Fruit fly (Drosophila melanogaster): Measurements from ENCODE around the gene Dd.

Gene Dd

dm6 chrX:21351210-21351824 is 27.5 kb upstream of the Dd start (continued):
- TF ChIP-seq MESR4 (GFP tag; optimal IDR thresholded peaks at IDR 0.05) (peak; percentile 9), bbx (GFP tag; IDR thresholded peaks at IDR 0.05; ENCODE audit: partially characterized antibody) (no peak)

dm6 chrX:21349800-21350309 is 26.0 kb upstream of the Dd start, which contains the start of the genes peng and sol:
TSS of gene peng (minus strand) at chrX:21349843.
TSS of gene sol (plus strand) at chrX:21350280.
- TF ChIP-seq CG6791 (GFP tag; IDR thresholded peaks at IDR 0.05; ENCODE audit: partially characterized antibody), result peak; percentile 73
- TF ChIP-seq Nf-YC (tag; optimal IDR thresholded peaks at IDR 0.05), result peak; percentile 48
- no peak for TF ChIP-seq CrebB (tag; optimal IDR thresholded peaks at IDR 0.05)
- no peak; the same call in 1 of the 2 replicates for TF ChIP-seq MBD-R2 (GFP tag; IDR thresholded peaks at IDR 0.05)
- no peak for TF ChIP-seq Asciz (GFP tag; optimal IDR thresholded peaks at IDR 0.05)
- peak; percentile 88 for TF ChIP-seq Hsf (GFP tag; optimal IDR thresholded peaks at IDR 0.05)
- no peak for TF ChIP-seq h (optimal IDR thresholded peaks at IDR 0.05)
- no peak for TF ChIP-seq Scr (GFP tag; IDR thresholded peaks at IDR 0.05; ENCODE audit: partially characterized antibody)
- TF ChIP-seq CG42726 (GFP tag; IDR thresholded peaks at IDR 0.05; ENCODE audit: partially characterized antibody), result no peak
- TF ChIP-seq CG2202 (tag; optimal IDR thresholded peaks at IDR 0.05), result peak; percentile 34
- TF ChIP-seq CG6813 (GFP tag; optimal IDR thresholded peaks at IDR 0.05), result peak; percentile 30
- TF ChIP-seq gce (GFP tag; IDR thresholded peaks at IDR 0.05), result no peak
- TF ChIP-seq inv (GFP tag; IDR thresholded peaks at IDR 0.05; ENCODE audit: partially characterized antibody), result no peak
- peak; percentile 7 for TF ChIP-seq CG3065 (GFP tag; optimal IDR thresholded peaks at IDR 0.05)
- TF ChIP-seq NFAT (GFP tag; IDR thresholded peaks at IDR 0.05), result no peak
- no peak for TF ChIP-seq cg (GFP tag; optimal IDR thresholded peaks at IDR 0.05)
- no peak for TF ChIP-seq TFAM (GFP tag; optimal IDR thresholded peaks at IDR 0.05)
- peak; percentile 64 for TF ChIP-seq Sin3A (optimal IDR thresholded peaks at IDR 0.05)
- no peak for TF ChIP-seq unc-4 (GFP tag; IDR thresholded peaks at IDR 0.05; ENCODE audit: partially characterized antibody)
- peak; percentile 75 for TF ChIP-seq HHEX (GFP tag; optimal IDR thresholded peaks at IDR 0.05)
- TF ChIP-seq dati (GFP tag; IDR thresholded peaks at IDR 0.05), result no peak
- TF ChIP-seq Aef1 (GFP tag; IDR thresholded peaks at IDR 0.05), result peak; percentile 56
- TF ChIP-seq Rfx (GFP tag; IDR thresholded peaks at IDR 0.05), result peak; percentile 71
- peak; percentile 87 for TF ChIP-seq row (GFP tag; IDR thresholded peaks at IDR 0.05)
- peak; percentile 63 for TF ChIP-seq fd96Cb (tag; optimal IDR thresholded peaks at IDR 0.05)
- TF ChIP-seq CG32767 (GFP tag; IDR thresholded peaks at IDR 0.05), result peak; percentile 52; the same call in 1 of the 2 replicates
- peak; percentile 77 for TF ChIP-seq CG16815 (GFP tag; optimal IDR thresholded peaks at IDR 0.05)
- TF ChIP-seq Ravus (GFP tag; IDR thresholded peaks at IDR 0.05), result no peak
- TF ChIP-seq slbo (GFP tag; IDR thresholded peaks at IDR 0.05), result peak; percentile 76
- peak; percentile 52 for TF ChIP-seq klu (GFP tag; IDR thresholded peaks at IDR 0.05)
- peak; percentile 13; the same call in 1 of the 2 replicates for TF ChIP-seq Adf1 (GFP tag; IDR thresholded peaks at IDR 0.05)
- TF ChIP-seq CHES-1-like (GFP tag; optimal IDR thresholded peaks at IDR 0.05), result peak; percentile 39
- TF ChIP-seq CG2712 (tag; optimal IDR thresholded peaks at IDR 0.05), result peak; percentile 65
- peak in 1 of 2 experiments; percentile 29 for TF ChIP-seq crp (GFP tag; optimal IDR thresholded peaks at IDR 0.05)
- no peak for TF ChIP-seq CG16779 (GFP tag; IDR thresholded peaks at IDR 0.05)
- TF ChIP-seq CG18764 (GFP tag; optimal IDR thresholded peaks at IDR 0.05), result peak; percentile 53
- peak; percentile 57 for TF ChIP-seq CG9215 (GFP tag; IDR thresholded peaks at IDR 0.05)
- 0 out of 3 replicates have a peak, but pooled peaks have one; percentile 25 for TF ChIP-seq C15 (GFP tag; IDR thresholded peaks at IDR 0.05)
- no peak for TF ChIP-seq Hr78 (GFP tag; optimal IDR thresholded peaks at IDR 0.05)
- peak; percentile 78 for TF ChIP-seq Ptx1 (GFP tag; IDR thresholded peaks at IDR 0.05)
- TF ChIP-seq zf30C (GFP tag; optimal IDR thresholded peaks at IDR 0.05), result no peak
- 0 out of 2 replicates have a peak, but pooled peaks have one; percentile 49 for TF ChIP-seq bbx (GFP tag; IDR thresholded peaks at IDR 0.05; ENCODE audit: partially characterized antibody)
- TF ChIP-seq HLH3B (GFP tag; IDR thresholded peaks at IDR 0.05), result peak; percentile 27; the same call in 1 of the 2 replicates
- TF ChIP-seq Spps (tag; optimal IDR thresholded peaks at IDR 0.05), result no peak
- peak; percentile 92 for TF ChIP-seq dm (GFP tag; optimal IDR thresholded peaks at IDR 0.05)
- TF ChIP-seq br (optimal IDR thresholded peaks at IDR 0.05), result no peak
- TF ChIP-seq Hmx (GFP tag; optimal IDR thresholded peaks at IDR 0.05), result no peak

Data from whole organism, embryonic.